Fruit fly (Drosophila melanogaster) whole organism, larva: ENCODE results near the gene CG18171.
A peak's percentile ranks its signal among the peaks of the same experiment; 100 is the strongest.

Experiments
- noc ChIP-seq: fragments of 200-800 bp; sonication (Bioruptor generic); optimal IDR thresholded peaks from 3 replicates; lab custom pipeline; 2019; ENCODE audit warnings: missing biosample characterization, mild to moderate bottlenecking, missing genetic modification characterization, moderate library complexity

Gene CG18171

DNA sequence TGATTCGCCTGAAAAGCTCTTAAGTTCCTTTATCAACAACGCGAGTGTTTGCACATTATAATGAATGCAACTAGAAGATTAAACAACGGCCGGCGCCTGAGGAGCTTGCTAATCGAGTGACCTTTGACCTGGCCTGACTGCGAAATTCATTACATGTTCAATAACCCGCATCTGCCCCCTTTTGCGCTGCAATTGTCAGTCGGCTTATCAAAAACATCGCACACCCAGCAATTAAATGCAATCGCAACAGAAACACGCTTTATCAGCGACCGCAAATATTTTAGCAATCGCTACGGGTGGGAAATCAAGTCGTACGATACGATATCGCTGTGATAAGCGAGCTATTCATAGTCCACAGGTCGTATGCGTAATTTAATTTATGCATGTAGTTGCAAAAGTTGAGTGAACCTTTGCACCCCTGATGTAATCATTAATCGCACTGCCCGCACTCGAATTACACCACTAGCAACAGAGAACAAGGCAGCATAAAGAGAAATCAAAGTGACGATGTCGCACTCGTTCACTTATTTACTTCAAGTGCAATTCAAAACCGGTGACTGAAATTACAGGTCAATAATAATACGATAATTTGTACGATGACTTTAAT, 16.7 kb upstream of the CG18171 start:
- no peak for TF ChIP-seq noc (tag; lab: Kevin White, UChicago)

DNA sequence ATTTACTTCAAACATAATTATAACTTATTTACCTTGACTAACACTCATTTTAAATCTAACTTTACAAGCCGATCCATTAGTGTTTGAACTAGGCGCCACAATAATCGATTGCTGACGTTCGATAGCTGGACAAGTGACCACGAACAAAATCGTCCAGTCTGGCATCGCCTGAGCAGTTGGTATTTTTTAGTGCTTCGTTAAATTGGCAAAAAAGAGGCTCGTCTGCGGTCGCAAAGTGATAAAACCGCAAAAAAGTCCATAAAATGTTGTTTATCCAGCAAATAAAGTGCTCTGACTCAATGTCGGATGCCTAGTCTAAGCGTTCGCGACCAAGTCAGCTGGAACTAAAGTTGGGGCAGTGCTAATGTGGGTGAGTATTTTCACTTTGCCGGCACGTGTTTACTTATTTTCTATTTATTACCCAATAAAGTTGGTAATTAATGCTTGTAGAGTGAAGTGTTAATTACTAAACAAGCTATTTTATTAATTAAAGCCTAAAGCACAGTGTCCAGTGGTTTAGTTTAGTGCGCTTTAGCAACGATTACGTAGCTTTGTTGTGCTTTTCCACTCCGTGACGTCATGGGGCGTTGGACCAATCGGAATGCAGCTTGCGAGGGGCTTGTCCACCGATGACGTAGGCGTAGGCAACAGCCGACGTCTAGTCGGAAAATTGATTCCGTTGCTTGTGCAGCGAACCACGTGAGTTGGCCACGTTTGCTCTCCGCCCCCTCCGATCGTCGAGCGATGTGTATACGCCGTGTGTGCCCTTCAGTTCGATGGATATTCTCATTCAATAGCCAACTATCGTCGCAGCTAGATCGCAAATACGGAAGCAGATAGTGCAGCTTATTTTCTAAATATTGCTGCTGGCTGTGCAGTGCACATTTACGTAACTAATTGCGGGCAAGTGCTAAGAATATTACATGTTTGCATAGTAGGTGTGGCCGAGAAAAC, 15.7 kb upstream of the CG18171 start, which contains the start of gene Gk2:
Gk2 (plus strand) TSS at position 33 of the 954 bp plus-strand sequence.
- TF ChIP-seq noc (tag; lab: Kevin White, UChicago) = no peak

DNA sequence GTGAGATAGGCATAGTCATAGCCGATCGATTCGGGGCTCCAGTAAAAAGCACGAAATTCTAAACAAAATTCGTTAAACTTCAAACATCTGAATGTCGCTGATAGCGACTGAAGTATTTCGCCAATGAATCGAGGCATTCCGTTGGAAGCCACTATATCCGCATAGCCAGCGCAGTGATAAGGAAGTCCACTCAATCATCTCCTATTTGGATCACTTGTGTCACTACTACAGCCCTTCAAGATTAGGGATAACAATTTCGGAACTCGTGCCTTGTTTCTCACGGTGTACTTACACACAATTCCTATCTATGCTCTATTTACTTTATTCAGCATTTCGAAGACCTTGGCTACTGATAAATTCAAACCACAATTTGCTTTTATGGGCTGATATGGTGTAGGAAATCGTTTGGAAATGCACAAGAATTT, 15.0 kb upstream of the CG18171 start, which contains the start of gene PIG-Wb:
PIG-Wb (minus strand) TSS at position 209 of the 425 bp plus-strand sequence.
- peak; percentile 50 for TF ChIP-seq noc (tag; lab: Kevin White, UChicago)

DNA sequence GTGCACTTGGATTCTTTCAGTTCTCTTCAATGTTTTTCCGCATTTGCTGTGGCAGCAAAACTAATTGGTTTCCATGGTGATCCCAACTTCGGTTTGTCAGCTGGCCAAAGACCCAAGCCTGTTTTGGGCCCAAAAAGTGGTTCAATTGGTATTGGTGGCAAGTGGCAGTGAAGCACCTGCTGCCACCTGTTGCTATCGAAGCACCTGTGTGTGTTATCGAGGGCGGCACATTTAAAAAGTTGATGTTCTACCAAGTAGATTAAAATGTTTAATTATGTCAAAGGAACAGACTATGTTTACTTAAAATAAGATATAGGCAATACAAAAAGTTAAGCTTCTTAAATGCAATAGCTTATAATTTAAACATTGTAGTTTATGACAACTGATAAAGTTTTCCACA, 12.7 kb upstream of the CG18171 start, which contains the start of gene Oseg4:
Oseg4 (minus strand) TSS at position 165 of the 400 bp plus-strand sequence.
- no peak for TF ChIP-seq noc (tag; lab: Kevin White, UChicago)

DNA sequence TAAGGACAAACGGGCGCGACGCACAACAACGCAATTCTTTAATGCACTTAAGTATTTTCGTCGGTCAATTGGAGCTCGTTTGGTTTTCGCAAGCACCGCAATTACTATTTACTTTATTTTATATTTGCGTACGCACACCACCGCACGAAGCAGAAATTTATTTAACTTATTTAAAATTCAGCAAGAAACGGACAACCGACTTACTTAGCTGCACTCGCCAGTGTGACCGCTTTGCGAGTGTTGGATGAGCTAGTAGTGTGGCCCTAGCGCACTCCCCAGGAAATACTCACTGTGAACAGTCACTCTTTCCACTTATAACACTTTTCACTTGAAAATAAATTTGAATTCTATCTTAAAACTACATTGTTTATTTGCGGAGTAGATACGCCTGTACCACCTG, 7.9 kb upstream of the CG18171 start, which contains the start of gene drpr:
drpr (minus strand) TSS at position 235 of the 400 bp plus-strand sequence.
- peak; percentile 5 for TF ChIP-seq noc (tag; lab: Kevin White, UChicago)

DNA sequence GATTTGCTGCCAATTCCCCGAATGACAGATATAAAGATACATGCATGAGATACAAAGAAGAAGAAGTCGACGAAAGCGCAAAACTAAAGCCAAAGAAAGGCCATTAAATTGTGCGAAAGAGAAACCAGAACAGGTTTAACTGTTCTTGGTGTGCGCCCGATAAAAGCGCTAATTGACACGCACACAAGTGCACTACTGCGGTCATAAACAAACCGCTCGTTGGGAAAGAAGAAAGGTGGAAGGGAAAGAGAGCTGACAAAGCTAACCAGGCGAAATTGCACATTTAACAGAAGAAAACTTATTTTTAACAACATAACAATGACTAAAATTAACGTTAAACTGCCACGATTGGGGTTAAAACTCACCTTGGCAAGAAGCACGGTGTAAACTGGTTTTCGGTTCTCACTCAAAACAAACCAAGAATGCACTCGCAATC, 7.2 kb upstream of the CG18171 start:
- TF ChIP-seq noc (tag; lab: Kevin White, UChicago) = no peak

DNA sequence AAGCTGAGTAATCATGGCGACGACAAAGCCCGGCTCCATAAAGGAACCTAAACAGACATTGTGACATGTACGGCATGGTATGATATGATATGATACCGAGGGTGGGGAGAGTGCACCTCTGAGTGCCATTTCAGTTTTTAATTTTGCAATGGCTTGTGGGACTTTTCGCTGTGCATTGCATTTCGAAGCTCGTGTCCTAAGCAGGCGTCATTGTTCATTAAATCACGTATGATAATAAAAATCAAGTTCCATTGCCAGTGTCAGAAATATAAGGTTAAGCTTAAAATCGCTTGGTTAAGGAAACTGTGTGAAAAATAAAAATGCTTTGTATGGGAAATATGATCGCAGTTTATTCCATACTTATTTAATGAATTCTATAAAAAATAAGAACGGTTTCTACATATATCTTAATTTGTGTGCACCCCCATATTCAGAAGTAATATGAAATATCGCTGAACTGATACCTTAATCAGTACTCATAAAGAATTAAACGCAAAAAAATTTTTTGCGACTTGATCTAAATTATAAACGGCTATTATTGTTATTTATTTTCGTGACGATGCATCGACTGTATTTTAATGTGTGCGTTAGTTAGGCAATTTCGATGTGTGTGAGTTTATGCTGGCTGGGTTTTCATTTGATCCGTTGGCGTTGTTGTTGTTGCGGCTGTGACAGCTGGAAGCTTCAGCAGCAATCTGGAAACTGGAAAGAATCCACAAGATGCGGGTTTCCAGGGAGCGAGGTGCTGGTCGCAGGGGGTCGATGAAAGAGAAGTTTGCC, 6.6 kb upstream of the CG18171 start:
- no peak for TF ChIP-seq noc (tag; lab: Kevin White, UChicago)

DNA sequence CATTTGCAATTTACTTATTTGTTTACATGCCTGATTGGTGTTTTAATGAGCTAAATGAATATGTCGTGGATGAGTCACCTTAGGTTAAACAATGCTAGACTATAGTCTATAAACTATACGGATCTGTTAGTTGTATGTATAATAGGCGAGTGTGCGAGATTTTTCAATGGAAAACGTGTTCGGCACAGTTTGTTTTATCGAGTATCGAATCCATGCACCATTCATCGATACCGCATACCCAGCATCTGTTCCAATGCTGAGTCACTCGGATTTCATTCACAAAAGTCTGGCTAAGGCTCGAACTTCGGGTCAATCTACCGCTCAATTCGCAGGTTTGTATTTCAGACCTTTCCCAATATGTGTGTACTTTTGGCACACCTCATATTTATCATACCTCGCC, 4.5 kb upstream of the CG18171 start:
- no peak for TF ChIP-seq noc (tag; lab: Kevin White, UChicago)

DNA sequence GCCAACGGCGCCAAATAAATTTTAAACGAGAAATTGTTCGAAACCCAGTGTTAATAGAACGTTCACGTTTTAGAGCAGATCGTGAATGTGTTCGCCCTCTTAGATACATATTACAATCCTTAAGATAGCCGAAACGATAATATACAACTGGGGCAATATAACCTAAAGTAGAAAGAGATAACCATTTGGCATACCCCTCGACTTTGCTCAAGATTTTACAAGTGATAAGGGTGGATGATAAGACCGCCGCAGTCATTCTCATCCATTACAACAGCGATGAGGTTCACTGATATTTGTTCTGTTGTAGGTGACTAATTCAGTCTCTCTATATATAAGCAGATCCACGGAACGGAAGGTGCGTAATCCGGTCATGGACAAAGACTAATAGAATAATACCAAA, 3.8 kb upstream of the CG18171 start:
- no peak for TF ChIP-seq noc (tag; lab: Kevin White, UChicago)

DNA sequence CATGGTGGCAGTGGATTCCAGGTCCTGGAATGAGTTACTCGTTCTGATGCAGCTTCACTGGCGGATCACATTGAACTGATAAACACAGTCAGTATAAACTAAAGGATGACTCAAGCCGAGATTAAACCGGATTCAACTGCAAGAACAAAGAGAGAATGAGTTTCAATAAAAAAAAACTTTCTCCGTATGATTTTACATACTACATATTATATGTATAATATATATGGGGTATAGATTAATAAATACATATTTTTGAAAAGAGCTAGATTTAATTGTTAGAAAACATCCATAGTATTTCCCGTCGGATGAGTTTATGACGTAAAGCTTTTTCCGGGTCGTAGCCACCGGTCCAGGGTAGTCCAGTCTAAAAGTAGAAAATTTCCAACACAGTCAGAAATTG, 1.1 kb upstream of the CG18171 start, which contains the start of gene CG12035:
CG12035 (plus strand) TSS at position 301 of the 400 bp plus-strand sequence.
- no peak for TF ChIP-seq noc (tag; lab: Kevin White, UChicago)

DNA sequence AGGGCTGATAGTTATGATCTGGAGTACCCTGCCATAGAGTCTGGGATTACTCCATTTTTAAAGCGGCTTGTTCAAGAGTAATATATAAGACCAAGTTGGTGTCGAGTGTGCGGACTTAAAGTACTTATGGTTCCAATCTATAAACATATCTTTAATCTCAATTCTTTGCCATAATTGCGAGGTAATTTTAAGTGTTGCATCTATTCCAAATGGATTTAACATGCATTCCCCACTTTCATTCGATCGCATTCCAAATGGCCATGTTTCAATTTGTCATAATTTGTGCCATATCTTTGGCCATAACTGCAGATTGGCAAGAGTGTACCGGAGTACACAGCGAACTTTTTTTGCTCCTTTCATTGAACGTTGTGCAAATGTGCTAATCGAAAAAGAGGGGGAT, 11.7 kb downstream of the CG18171 start:
- no peak for TF ChIP-seq noc (tag; lab: Kevin White, UChicago)

DNA sequence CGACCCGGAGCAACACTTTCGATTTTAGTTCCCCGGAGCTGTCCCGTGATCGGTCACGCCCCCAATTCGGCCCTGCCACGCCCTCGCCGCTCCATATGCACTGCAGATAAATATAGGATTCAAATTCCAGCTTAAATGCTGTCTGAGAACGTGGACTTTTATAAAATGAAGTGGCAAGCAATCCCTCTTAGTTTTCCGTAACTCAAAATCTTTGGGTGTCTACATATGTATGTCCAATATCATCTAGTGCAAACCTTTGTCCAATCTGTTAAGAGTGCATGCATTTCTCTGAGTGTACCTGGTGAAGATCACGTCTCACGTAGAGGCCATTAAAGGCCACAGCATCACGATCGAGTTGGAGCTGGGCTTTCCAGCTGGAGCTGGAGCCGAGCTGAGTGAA, 12.4 kb downstream of the CG18171 start:
- TF ChIP-seq noc (tag; lab: Kevin White, UChicago) = no peak

DNA sequence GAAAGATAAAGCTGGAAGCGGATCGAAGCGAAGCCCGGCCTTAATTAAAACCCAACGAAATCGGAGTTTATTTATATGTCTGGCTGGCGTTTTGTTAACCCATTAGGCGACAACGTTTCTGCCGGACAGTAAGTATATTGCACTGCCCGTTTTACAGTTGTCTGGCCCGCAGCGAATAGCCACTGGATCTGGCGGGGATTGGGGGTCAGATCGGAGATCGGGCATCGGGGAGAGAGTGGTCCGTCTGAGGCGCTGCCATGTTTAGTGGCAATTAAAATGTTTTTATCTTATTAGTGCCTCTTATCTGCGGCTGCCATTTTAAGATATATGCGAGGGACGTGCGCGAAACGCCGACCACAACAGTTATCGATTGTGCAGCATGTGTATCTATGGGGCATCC, 13.8 kb downstream of the CG18171 start:
- no peak for TF ChIP-seq noc (tag; lab: Kevin White, UChicago)

DNA sequence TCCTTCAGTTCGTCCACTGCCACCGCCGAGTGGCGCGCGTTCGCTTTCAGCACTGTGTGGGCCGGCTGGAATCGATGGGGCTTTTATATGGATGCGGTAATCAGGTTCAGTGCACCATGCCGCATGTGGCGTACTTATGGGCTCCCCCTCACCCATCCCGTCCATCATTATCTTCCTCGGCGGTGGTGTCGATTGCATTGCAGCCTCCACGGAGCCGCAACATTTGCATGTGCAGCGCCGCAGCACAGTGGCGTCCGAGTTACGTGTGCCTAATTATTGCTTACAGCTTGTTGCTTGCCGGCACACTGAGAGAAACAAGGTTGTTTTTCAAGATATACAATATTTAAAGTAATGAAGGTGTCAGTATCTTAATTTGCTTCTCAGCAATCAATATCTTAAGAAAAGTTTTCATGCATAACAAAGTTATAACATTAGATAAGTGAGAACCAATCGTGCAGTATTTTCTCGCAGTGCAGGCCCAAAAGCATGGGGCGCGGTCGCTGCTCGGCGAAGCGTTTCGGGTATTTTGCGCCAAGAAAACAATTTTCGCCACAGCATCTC, 20.5 kb downstream of the CG18171 start, which contains the start of gene CG13931:
CG13931 (minus strand) TSS at position 41 of the 561 bp plus-strand sequence.
- no peak for TF ChIP-seq noc (tag; lab: Kevin White, UChicago)

DNA sequence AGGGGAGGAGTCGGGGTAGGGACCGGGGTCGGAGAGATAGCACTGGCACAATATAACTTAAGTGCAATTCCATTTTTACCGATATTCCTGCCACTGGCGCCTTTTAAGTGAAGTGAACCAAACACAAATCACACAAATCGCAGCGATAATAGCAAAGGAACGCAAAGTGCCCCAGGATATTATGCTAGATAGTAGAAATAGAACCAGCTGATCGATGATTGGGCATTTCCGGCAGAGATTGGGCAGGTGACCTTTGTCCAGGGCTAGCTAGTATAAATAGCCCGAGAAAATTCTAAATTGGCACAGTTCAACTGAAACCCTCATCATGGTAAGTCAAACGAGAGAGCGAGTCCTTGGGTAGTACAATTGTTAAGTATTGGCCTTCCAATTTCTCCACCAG, 28.6 kb downstream of the CG18171 start, which contains the start of gene CG12011:
CG12011 (plus strand) TSS at position 301 of the 400 bp plus-strand sequence.
- TF ChIP-seq noc (tag; lab: Kevin White, UChicago) = no peak
